Worm (Caenorhabditis elegans): Measurements from ENCODE around the gene srt-38.
"Not testable (repeated sequence)": the region's sequence is repeated elsewhere in the genome, so short reads cannot be mapped to it uniquely, and the experiment has no call there.

- not testable (repeated sequence) for TF ChIP-seq hnd-1 (tag; optimal IDR thresholded peaks at IDR 0.05); ama-1 (optimal IDR thresholded peaks at IDR 0.05); tra-4 (tag; optimal IDR thresholded peaks at IDR 0.05); hmg-4 (GFP tag; optimal IDR thresholded peaks at IDR 0.05); flt-1 (GFP tag; IDR thresholded peaks at IDR 0.05); tbx-37 (GFP tag; conservative IDR thresholded peaks at IDR 0.05); ceh-13 (GFP tag; optimal IDR thresholded peaks at IDR 0.05); B0310.2 (tag; optimal IDR thresholded peaks at IDR 0.05); F13C5.2 (tag; optimal IDR thresholded peaks at IDR 0.05); tbx-11 (GFP tag; IDR thresholded peaks at IDR 0.05); ceh-36 (tag; optimal IDR thresholded peaks at IDR 0.05); pes-1 (GFP tag; IDR thresholded peaks at IDR 0.05); scrt-1 (GFP tag; IDR thresholded peaks at IDR 0.05); aly-1 (tag; optimal IDR thresholded peaks at IDR 0.05)
Measured at ce11 chrV:4278735-4279134, 7.6 kb upstream of the srt-38 start, which contains the start of gene srt-20.
